Worm (Caenorhabditis elegans) whole organism, L3 larva: ENCODE measurements around the gene H20J04.6.

Experiments used
- R02D3.7 ChIP-seq: fragments of 150-350 bp; optimal IDR thresholded peaks from 2 replicates; lab custom pipeline; 2014; ENCODE audit warnings: missing biosample characterization, missing genetic modification characterization
- ZK546.5 ChIP-seq: sonication (generic microtip); optimal IDR thresholded peaks from 2 replicates; lab custom pipeline; 2017; ENCODE audit warnings: missing biosample characterization, missing genetic modification characterization
- aly-2 ChIP-seq: fragments of 150-350 bp; optimal IDR thresholded peaks from 2 replicates; lab custom pipeline; 2014; ENCODE audit warnings: missing biosample characterization, missing genetic modification characterization
- ceh-28 ChIP-seq: fragments of 150-350 bp; optimal IDR thresholded peaks from 2 replicates; lab custom pipeline; 2014; ENCODE audit warnings: missing biosample characterization, missing genetic modification reagents, missing genetic modification characterization
- ceh-82 ChIP-seq: fragments of 150-350 bp; optimal IDR thresholded peaks from 2 replicates; lab custom pipeline; 2014; ENCODE audit warnings: missing biosample characterization, missing genetic modification characterization
- daf-12 ChIP-seq: fragments of 150-350 bp; optimal IDR thresholded peaks from 2 replicates; lab custom pipeline; 2014; ENCODE audit warnings: missing biosample characterization, missing genetic modification reagents, missing genetic modification characterization
- egl-27 ChIP-seq: sonication (generic microtip); optimal IDR thresholded peaks from 4 replicates; lab custom pipeline; 2017; ENCODE audit warnings: missing biosample characterization, missing genetic modification reagents, missing genetic modification characterization
- egl-5 ChIP-seq: fragments of 150-350 bp; optimal IDR thresholded peaks from 2 replicates; lab custom pipeline; 2017; ENCODE audit warnings: missing biosample characterization, missing genetic modification reagents, missing genetic modification characterization, inconsistent platforms
- elt-2 ChIP-seq: sonication (generic microtip); optimal IDR thresholded peaks from 2 replicates; lab custom pipeline; 2016; ENCODE audit warnings: missing genetic modification reagents, mild to moderate bottlenecking, missing genetic modification characterization, missing compliant biosample characterization
- elt-3 ChIP-seq, 3 experiments: fragments of 150-350 bp in 1 of 3; sonication (generic microtip) in 2 of 3; optimal IDR thresholded peaks; 2 replicates in 2 of 3; 4 replicates in 1 of 3; lab custom pipeline; 2014 to 2017; ENCODE audit warnings: missing biosample characterization in 3 of 3, missing genetic modification characterization in 3 of 3
- fkh-10 ChIP-seq: sonication (generic microtip); optimal IDR thresholded peaks from 2 replicates; lab custom pipeline; 2017; ENCODE audit warnings: missing biosample characterization, missing genetic modification reagents, missing genetic modification characterization
- fos-1 ChIP-seq: fragments of 150-350 bp; optimal IDR thresholded peaks from 2 replicates; lab custom pipeline; 2014; ENCODE audit warnings: missing biosample characterization, missing genetic modification characterization
- jun-1 ChIP-seq: fragments of 150-350 bp; optimal IDR thresholded peaks from 2 replicates; lab custom pipeline; 2014; ENCODE audit warnings: missing biosample characterization, missing genetic modification reagents, missing genetic modification characterization
- lin-39 ChIP-seq: fragments of 150-350 bp; optimal IDR thresholded peaks from 2 replicates; lab custom pipeline; 2018; ENCODE audit warnings: missing biosample characterization, missing genetic modification reagents, missing genetic modification characterization
- lsy-12 ChIP-seq: sonication (generic microtip); optimal IDR thresholded peaks from 2 replicates; lab custom pipeline; 2016; ENCODE audit warnings: mild to moderate bottlenecking, missing genetic modification characterization, missing compliant biosample characterization
- nfya-1 ChIP-seq: sonication (generic microtip); optimal IDR thresholded peaks from 2 replicates; lab custom pipeline; 2017; ENCODE audit warnings: missing genetic modification characterization, mild to moderate bottlenecking, missing compliant biosample characterization, antibody characterized with exemption, moderate library complexity; ENCODE audit not compliant: insufficient read depth
- nhr-11 ChIP-seq: fragments of 150-350 bp; optimal IDR thresholded peaks from 2 replicates; lab custom pipeline; 2014; ENCODE audit warnings: missing biosample characterization, missing genetic modification characterization
- nhr-12 ChIP-seq: fragments of 150-350 bp; optimal IDR thresholded peaks from 2 replicates; lab custom pipeline; 2014; ENCODE audit warnings: missing biosample characterization, missing genetic modification characterization
- nhr-25 ChIP-seq: sonication (generic microtip); optimal IDR thresholded peaks from 2 replicates; lab custom pipeline; 2017; ENCODE audit warnings: missing biosample characterization, missing genetic modification characterization
- nhr-28 ChIP-seq: fragments of 150-350 bp; optimal IDR thresholded peaks from 2 replicates; lab custom pipeline; 2014; ENCODE audit warnings: missing biosample characterization, missing genetic modification characterization
- nhr-76 ChIP-seq: fragments of 150-350 bp; sonication (generic microtip); optimal IDR thresholded peaks from 5 replicates; lab custom pipeline; 2014; ENCODE audit warnings: missing biosample characterization, missing genetic modification characterization
- nhr-77 ChIP-seq: fragments of 150-350 bp; optimal IDR thresholded peaks from 2 replicates; lab custom pipeline; 2014; ENCODE audit warnings: missing biosample characterization, missing genetic modification characterization
- pha-4 ChIP-seq: fragments of 150-350 bp; optimal IDR thresholded peaks from 2 replicates; lab custom pipeline; 2014; ENCODE audit warnings: missing biosample characterization, missing genetic modification reagents, missing genetic modification characterization
- sea-2 ChIP-seq: fragments of 150-350 bp; sonication (generic microtip); optimal IDR thresholded peaks from 4 replicates; lab custom pipeline; 2014; ENCODE audit warnings: missing biosample characterization, missing genetic modification reagents, missing genetic modification characterization
- skn-1 ChIP-seq: fragments of 150-350 bp; optimal IDR thresholded peaks from 2 replicates; lab custom pipeline; 2014; ENCODE audit warnings: missing biosample characterization, missing genetic modification characterization
- snpc-4 ChIP-seq: fragments of 150-350 bp; optimal IDR thresholded peaks from 2 replicates; lab custom pipeline; 2014; ENCODE audit warnings: missing biosample characterization, missing genetic modification characterization
- tbx-2 ChIP-seq: sonication (generic microtip); optimal IDR thresholded peaks from 2 replicates; lab custom pipeline; 2016; ENCODE audit warnings: mild to moderate bottlenecking, missing genetic modification characterization, missing compliant biosample characterization
- unc-39 ChIP-seq: sonication (generic microtip); optimal IDR thresholded peaks from 4 replicates; lab custom pipeline; 2017; ENCODE audit warnings: missing biosample characterization, missing genetic modification characterization
- unc-62 ChIP-seq: fragments of 150-350 bp; sonication (generic microtip); optimal IDR thresholded peaks from 4 replicates; lab custom pipeline; 2014; ENCODE audit warnings: missing biosample characterization, missing genetic modification reagents, missing genetic modification characterization
- zag-1 ChIP-seq: fragments of 150-350 bp; optimal IDR thresholded peaks from 2 replicates; lab custom pipeline; 2014; ENCODE audit warnings: missing biosample characterization, missing genetic modification characterization
- ztf-11 ChIP-seq: fragments of 150-350 bp; optimal IDR thresholded peaks from 2 replicates; lab custom pipeline; 2014; ENCODE audit warnings: missing biosample characterization, missing genetic modification characterization
- ztf-4 ChIP-seq: fragments of 150-350 bp; optimal IDR thresholded peaks from 2 replicates; lab custom pipeline; 2014; ENCODE audit warnings: missing biosample characterization, missing genetic modification characterization

H20J04.6 gene

ce11 chrII:4321766-4322165, 1.3 kb upstream of the H20J04.6 start, which contains the start of gene Y52E8A.1:
Y52E8A.1 (plus strand) TSS chrII:4322066.
- no peak for TF ChIP-seq elt-2 (tag; lab: Kevin White, UChicago)

DNA sequence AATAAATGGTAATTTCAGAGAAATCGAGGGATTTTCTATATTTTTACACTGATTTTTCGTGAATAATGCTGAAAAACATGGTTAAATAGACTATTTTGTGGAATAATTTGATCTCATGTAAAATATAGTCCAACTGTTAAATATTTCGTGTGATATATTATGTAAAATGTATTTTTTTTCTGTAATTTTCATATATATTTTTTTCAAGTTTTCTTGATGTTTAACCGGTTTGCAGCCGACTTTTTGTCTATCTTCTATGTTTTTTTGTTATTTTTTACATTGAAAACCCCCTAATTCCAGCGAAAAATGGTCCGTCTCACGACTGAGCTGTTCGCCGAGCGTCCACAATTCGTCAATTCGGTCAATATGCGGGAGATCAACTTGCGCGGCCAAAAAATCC, 1.0 kb downstream of the H20J04.6 start, which contains the start of gene mog-2:
Gene mog-2 (plus strand): TSS at position 301 of the 400 bp plus-strand sequence.
- TF ChIP-seq jun-1 (tag; lab: Kevin White, UChicago) = no peak
- no peak for TF ChIP-seq lsy-12 (tag; lab: Kevin White, UChicago)

ce11 chrII:4326420-4326819, 3.4 kb downstream of the H20J04.6 start, which contains the start of gene pfd-2:
pfd-2 (plus strand) TSS chrII:4326720.
- no peak for TF ChIP-seq nhr-77 (tag; lab: Kevin White, UChicago)
- TF ChIP-seq nfya-1 (tag; lab: Kevin White, UChicago) = no peak
- TF ChIP-seq nhr-12 (tag; lab: Kevin White, UChicago) = no peak
- no peak for TF ChIP-seq fkh-10 (GFP tag; lab: Kevin White, UChicago)
- TF ChIP-seq ztf-4 = no peak
- TF ChIP-seq aly-2 (tag; lab: Kevin White, UChicago) = no peak
- TF ChIP-seq daf-12 (tag; lab: Kevin White, UChicago) = no peak
- TF ChIP-seq ceh-82 (tag; lab: Kevin White, UChicago) = no peak
- no peak for TF ChIP-seq zag-1 (tag; lab: Kevin White, UChicago)
- no peak for TF ChIP-seq ztf-11 (tag; lab: Kevin White, UChicago)
- TF ChIP-seq pha-4 = no peak
- no peak for TF ChIP-seq unc-62 (GFP tag; lab: Kevin White, UChicago)

ce11 chrII:4328716-4329115, 5.7 kb downstream of the H20J04.6 start, which contains the start of gene H20J04.4:
H20J04.4 (plus strand) TSS chrII:4329016.
- TF ChIP-seq sea-2 (GFP tag; lab: Kevin White, UChicago) (no peak), ceh-28 (tag; lab: Kevin White, UChicago) (peak; percentile 10)

DNA sequence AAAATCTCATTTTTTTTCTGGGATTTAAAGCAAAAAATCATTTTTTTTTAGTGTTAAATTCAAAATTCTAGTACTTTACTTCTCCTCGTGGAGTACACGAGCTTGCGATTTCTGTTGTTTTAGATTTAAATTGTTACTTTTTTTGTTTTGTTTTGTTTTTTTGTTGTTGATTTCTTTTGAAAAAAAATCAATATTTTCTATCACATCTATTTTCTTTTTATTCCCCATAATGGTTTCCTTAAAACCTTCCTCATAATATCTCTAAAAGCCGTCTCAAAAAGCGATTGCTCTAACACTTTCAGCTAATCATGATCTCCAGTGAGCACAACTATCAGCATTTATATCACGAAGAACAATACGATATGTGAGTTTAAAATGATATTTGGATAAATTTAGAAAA, 11.4 kb downstream of the H20J04.6 start, which contains the start of gene madf-3:
Gene madf-3 (plus strand): TSS at position 301 of the 400 bp plus-strand sequence.
- no peak for TF ChIP-seq R02D3.7
- no peak for TF ChIP-seq nhr-11 (tag; lab: Kevin White, UChicago)
- TF ChIP-seq sea-2 (GFP tag; lab: Kevin White, UChicago) = no peak
- TF ChIP-seq lin-39 (tag; lab: Kevin White, UChicago) = no peak
- TF ChIP-seq tbx-2 (tag; lab: Kevin White, UChicago) = no peak
- TF ChIP-seq ztf-11 (tag; lab: Kevin White, UChicago) = no peak
- TF ChIP-seq nhr-76 (tag; lab: Kevin White, UChicago) = no peak
- no peak for TF ChIP-seq unc-39 (tag; lab: Kevin White, UChicago)
- TF ChIP-seq nhr-25 = no peak
- TF ChIP-seq ceh-82 (tag; lab: Kevin White, UChicago) = no peak
- TF ChIP-seq nhr-77 (tag; lab: Kevin White, UChicago) = no peak
- no peak for TF ChIP-seq lsy-12 (tag; lab: Kevin White, UChicago)

DNA sequence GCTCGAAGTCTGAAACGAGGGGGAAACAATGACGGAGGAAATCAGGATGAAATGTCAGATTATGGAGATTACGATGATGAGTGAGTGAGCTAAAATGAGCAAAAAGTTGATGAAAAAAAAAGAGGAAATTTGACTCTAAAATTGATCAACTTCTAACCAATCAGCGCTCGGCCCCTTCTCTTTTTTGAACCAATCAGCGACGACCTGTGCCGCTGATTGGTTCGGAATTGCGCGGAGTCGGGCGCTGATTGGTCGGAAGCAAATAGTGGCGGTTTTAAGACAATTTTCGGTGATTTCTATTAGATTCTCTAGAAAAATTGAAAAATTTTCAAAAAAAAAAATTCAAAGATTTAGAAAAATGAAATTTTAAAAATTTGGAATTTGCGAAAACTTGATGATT, 14.7 kb downstream of the H20J04.6 start:
- TF ChIP-seq pha-4 (no peak), nfya-1 (tag; lab: Kevin White, UChicago) (peak; percentile 84)
- TF ChIP-seq, all 47 proteins: peak for 1

DNA sequence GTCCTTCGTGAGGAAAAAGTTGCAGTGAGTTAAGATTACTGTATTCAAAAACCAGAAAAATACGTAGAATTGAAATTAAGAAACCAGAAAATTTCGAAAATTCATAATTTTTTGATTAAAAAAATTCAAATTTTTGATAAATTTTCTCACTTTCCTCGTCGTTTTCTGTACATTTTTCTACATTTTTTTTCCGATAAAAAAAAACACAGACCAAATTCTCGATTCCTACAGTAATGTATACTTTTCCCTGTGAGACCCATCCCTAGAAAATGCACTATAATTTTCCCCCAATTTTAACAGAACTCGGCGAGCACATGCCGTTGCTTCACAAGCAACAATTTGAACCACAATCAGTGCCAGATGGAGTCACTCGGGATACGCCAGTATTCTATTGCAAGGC, 16.8 kb downstream of the H20J04.6 start, which contains the start of gene athp-2:
Gene athp-2 (plus strand): TSS at position 301 of the 400 bp plus-strand sequence.
- no peak for TF ChIP-seq fkh-10 (GFP tag; lab: Kevin White, UChicago)
- no peak for TF ChIP-seq nhr-28
- TF ChIP-seq aly-2 (tag; lab: Kevin White, UChicago) = no peak
- TF ChIP-seq snpc-4 (tag; lab: Kevin White, UChicago) = no peak
- no peak for TF ChIP-seq egl-27 (tag; lab: Kevin White, UChicago)
- no peak for TF ChIP-seq egl-5
- TF ChIP-seq fos-1 (tag; lab: Kevin White, UChicago) = no peak
- no peak for TF ChIP-seq ZK546.5 (tag; lab: Kevin White, UChicago)
- TF ChIP-seq pha-4 = no peak
- no peak for TF ChIP-seq ztf-4
- no peak for TF ChIP-seq zag-1 (tag; lab: Kevin White, UChicago)
- TF ChIP-seq skn-1 (tag; lab: Kevin White, UChicago) = no peak
- no peak for TF ChIP-seq elt-3 (tag; optimal IDR thresholded peaks at IDR 0.05; lab: Kevin White, UChicago)
- no peak for TF ChIP-seq unc-62 (GFP tag; lab: Kevin White, UChicago)
- TF ChIP-seq, all 47 proteins: peak for 0
